Fruit fly (Drosophila melanogaster): Measurements from ENCODE around the gene CG8300.

The CG8300 gene

DNA sequence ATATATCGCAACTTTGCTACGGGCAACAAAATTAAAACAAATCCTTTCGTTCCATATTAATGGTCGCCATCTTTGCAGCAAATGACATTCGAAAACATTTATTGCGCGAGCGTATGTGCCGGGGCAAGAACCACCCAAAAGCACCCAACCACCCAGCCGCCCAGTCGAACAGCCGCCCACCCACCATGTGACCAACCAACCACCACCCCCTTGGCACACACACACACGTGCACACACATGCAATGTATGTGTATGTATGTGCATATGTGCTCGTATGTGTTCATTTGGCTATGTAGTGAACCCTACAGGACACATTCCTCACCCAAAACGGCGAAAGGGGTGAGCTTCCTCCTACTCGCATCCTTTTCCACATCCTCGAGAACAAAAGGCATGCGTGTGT lies 35.3 kb downstream of the CG8300 start:
- TF ChIP-seq D1 (tag; optimal IDR thresholded peaks at IDR 0.05) (no peak), CG17806 (tag; optimal IDR thresholded peaks at IDR 0.05) (no peak), CG12605 (GFP tag; IDR thresholded peaks at IDR 0.05) (no peak), CG9948 (tag; optimal IDR thresholded peaks at IDR 0.05) (no peak), fd96Ca (GFP tag; IDR thresholded peaks at IDR 0.05) (no peak), CG34367 (tag; optimal IDR thresholded peaks at IDR 0.05) (no peak), CG32121 (GFP tag; IDR thresholded peaks at IDR 0.05) (no peak), Snoo (tag; optimal IDR thresholded peaks at IDR 0.05) (no peak), CG4496 (GFP tag; IDR thresholded peaks at IDR 0.05) (no peak), Pif1B (GFP tag; optimal IDR thresholded peaks at IDR 0.05) (no peak), CG14655 (GFP tag; optimal IDR thresholded peaks at IDR 0.05) (no peak), Ets98B (GFP tag; IDR thresholded peaks at IDR 0.05) (no peak), CG8301 (tag; optimal IDR thresholded peaks at IDR 0.05) (no peak), CG8159 (tag; optimal IDR thresholded peaks at IDR 0.05) (no peak)

dm6 chrX:7141753-7142152 lies 37.1 kb downstream of the CG8300 start:
- TF ChIP-seq Pif1A (GFP tag; optimal IDR thresholded peaks at IDR 0.05) (no peak), D1 (tag; optimal IDR thresholded peaks at IDR 0.05) (no peak), CG14655 (GFP tag; optimal IDR thresholded peaks at IDR 0.05) (no peak), CG15710 (tag; optimal IDR thresholded peaks at IDR 0.05) (no peak), CG12605 (GFP tag; IDR thresholded peaks at IDR 0.05) (no peak)

dm6 chrX:7151290-7152038 lies 46.8 kb downstream of the CG8300 start:
- TF ChIP-seq CG4496 (GFP tag; IDR thresholded peaks at IDR 0.05) = no peak
- TF ChIP-seq CG9948 (tag; optimal IDR thresholded peaks at IDR 0.05) = no peak
- TF ChIP-seq Pif1A (GFP tag; optimal IDR thresholded peaks at IDR 0.05) = no peak
- no peak for TF ChIP-seq D1 (tag; optimal IDR thresholded peaks at IDR 0.05)
- no peak for TF ChIP-seq CG32121 (GFP tag; IDR thresholded peaks at IDR 0.05)
- no peak for TF ChIP-seq Snoo (tag; optimal IDR thresholded peaks at IDR 0.05)
- no peak for TF ChIP-seq CG12605 (GFP tag; IDR thresholded peaks at IDR 0.05)
- no peak for TF ChIP-seq CG17806 (tag; optimal IDR thresholded peaks at IDR 0.05)
- no peak for TF ChIP-seq CG10348 (GFP tag; IDR thresholded peaks at IDR 0.05)
- TF ChIP-seq CG34367 (tag; optimal IDR thresholded peaks at IDR 0.05) = no peak
- no peak for TF ChIP-seq fd96Ca (GFP tag; IDR thresholded peaks at IDR 0.05)
- no peak for TF ChIP-seq CG8159 (tag; optimal IDR thresholded peaks at IDR 0.05)
- no peak for TF ChIP-seq CG8301 (tag; optimal IDR thresholded peaks at IDR 0.05)
- no peak for TF ChIP-seq CG13204 (GFP tag; optimal IDR thresholded peaks at IDR 0.05)
- no peak for TF ChIP-seq rn (GFP tag; IDR thresholded peaks at IDR 0.05)
- no peak for TF ChIP-seq Ets98B (GFP tag; IDR thresholded peaks at IDR 0.05)

DNA sequence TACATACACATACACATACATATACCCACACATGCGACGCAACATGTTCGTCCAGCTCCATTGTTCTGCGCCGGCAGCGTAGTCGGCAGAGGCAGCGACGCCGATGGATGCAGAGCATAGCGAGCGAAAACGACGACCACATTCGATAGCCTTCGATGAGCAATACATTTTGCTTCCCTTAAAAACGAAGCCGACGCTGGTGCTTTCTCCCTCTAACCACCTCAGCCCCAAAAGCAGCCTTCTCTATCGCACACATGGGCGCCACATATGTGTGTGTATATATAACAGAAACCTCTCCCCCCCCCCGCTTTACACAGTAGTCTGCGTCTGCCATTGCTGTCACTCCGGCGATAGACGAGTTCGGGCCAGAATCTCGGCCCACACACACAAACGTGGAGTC lies 48.2 kb downstream of the CG8300 start:
- TF ChIP-seq Ets98B (GFP tag; IDR thresholded peaks at IDR 0.05) (no peak), gl (tag; optimal IDR thresholded peaks at IDR 0.05) (no peak), D1 (tag; optimal IDR thresholded peaks at IDR 0.05) (no peak), CG8159 (tag; optimal IDR thresholded peaks at IDR 0.05) (no peak), CG8301 (tag; optimal IDR thresholded peaks at IDR 0.05) (no peak), Pif1B (GFP tag; optimal IDR thresholded peaks at IDR 0.05) (no peak), rn (GFP tag; IDR thresholded peaks at IDR 0.05) (no peak), CG4496 (GFP tag; IDR thresholded peaks at IDR 0.05) (no peak), fd96Ca (GFP tag; IDR thresholded peaks at IDR 0.05) (no peak), CG15710 (tag; optimal IDR thresholded peaks at IDR 0.05) (no peak), CG12605 (GFP tag; IDR thresholded peaks at IDR 0.05) (no peak), CG14655 (GFP tag; optimal IDR thresholded peaks at IDR 0.05) (no peak), CG10348 (GFP tag; IDR thresholded peaks at IDR 0.05) (no peak), Pif1A (GFP tag; optimal IDR thresholded peaks at IDR 0.05) (no peak), CG17806 (tag; optimal IDR thresholded peaks at IDR 0.05) (no peak), EcR (GFP tag; optimal IDR thresholded peaks at IDR 0.05) (no peak), CG13204 (GFP tag; optimal IDR thresholded peaks at IDR 0.05) (no peak)
